Fruit fly (Drosophila melanogaster): ENCODE measurements around the gene Prestin.
A peak's percentile ranks its signal among the peaks of the same experiment; 100 is the strongest.

The Prestin gene

dm6 chr3L:17935032-17935431, 27.4 kb upstream of the Prestin start (continued):
- TF ChIP-seq oc (tag; optimal IDR thresholded peaks at IDR 0.05) (peak; percentile 75), Hmx (GFP tag; optimal IDR thresholded peaks at IDR 0.05) (no peak), Blimp-1 (GFP tag; optimal IDR thresholded peaks at IDR 0.05) (peak; percentile 96), CG9817 (tag; optimal IDR thresholded peaks at IDR 0.05) (no peak), kni (GFP tag; optimal IDR thresholded peaks at IDR 0.05) (peak; percentile 57)

dm6 chr3L:17933788-17934318, 26.2 kb upstream of the Prestin start:
- TF ChIP-seq Stat92E (GFP tag; optimal IDR thresholded peaks at IDR 0.05) (peak in 1 of 3 experiments; percentile 52), Blimp-1 (GFP tag; optimal IDR thresholded peaks at IDR 0.05) (peak; percentile 49), Six4 (GFP tag; optimal IDR thresholded peaks at IDR 0.05) (no peak), Med (GFP tag) (peak; percentile 30), CG12299 (tag; optimal IDR thresholded peaks at IDR 0.05) (no peak), Side (GFP tag; optimal IDR thresholded peaks at IDR 0.05) (no peak), CG12219 (GFP tag; optimal IDR thresholded peaks at IDR 0.05) (no peak), CG2116 (GFP tag; optimal IDR thresholded peaks at IDR 0.05) (no peak), CG34422 (GFP tag; IDR thresholded peaks at IDR 0.05) (no peak), CG11696 (GFP tag; IDR thresholded peaks at IDR 0.05) (no peak), CG30403 (GFP tag; optimal IDR thresholded peaks at IDR 0.05) (no peak), gcm2 (GFP tag; optimal IDR thresholded peaks at IDR 0.05) (no peak), CG8388 (GFP tag; optimal IDR thresholded peaks at IDR 0.05) (no peak), CG4707 (GFP tag; optimal IDR thresholded peaks at IDR 0.05) (no peak), hth (optimal IDR thresholded peaks at IDR 0.05) (no peak), CG4424 (GFP tag; optimal IDR thresholded peaks at IDR 0.05) (no peak), CG6791 (GFP tag; IDR thresholded peaks at IDR 0.05; ENCODE audit: partially characterized antibody) (0 out of 3 replicates have a peak, but pooled peaks have one; percentile 32), CG34224 (GFP tag; IDR thresholded peaks at IDR 0.05; ENCODE audit: partially characterized antibody) (no peak), CG15696 (tag; optimal IDR thresholded peaks at IDR 0.05) (no peak), Optix (GFP tag; IDR thresholded peaks at IDR 0.05) (no peak), nerfin-1 (tag; optimal IDR thresholded peaks at IDR 0.05) (no peak), Hand (GFP tag; optimal IDR thresholded peaks at IDR 0.05) (no peak), Antp (GFP tag; optimal IDR thresholded peaks at IDR 0.05) (no peak), twi (tag; optimal IDR thresholded peaks at IDR 0.05) (no peak), CG15269 (tag; optimal IDR thresholded peaks at IDR 0.05) (peak; percentile 22), fd102C (GFP tag; optimal IDR thresholded peaks at IDR 0.05) (no peak), sob (GFP tag; IDR thresholded peaks at IDR 0.05) (no peak), Ravus (GFP tag; IDR thresholded peaks at IDR 0.05) (no peak), jumu (GFP tag; optimal IDR thresholded peaks at IDR 0.05) (no peak), unc-4 (GFP tag; IDR thresholded peaks at IDR 0.05; ENCODE audit: partially characterized antibody) (no peak), E2f2 (GFP tag; IDR thresholded peaks at IDR 0.05) (no peak), CG3726 (GFP tag; IDR thresholded peaks at IDR 0.05) (no peak), CrebB (tag; optimal IDR thresholded peaks at IDR 0.05) (no peak), CG31365 (tag; optimal IDR thresholded peaks at IDR 0.05) (no peak), Gug (GFP tag; IDR thresholded peaks at IDR 0.05) (no peak), al (GFP tag; IDR thresholded peaks at IDR 0.05) (no peak), Dref (GFP tag; IDR thresholded peaks at IDR 0.05) (no peak), CG2889 (GFP tag; IDR thresholded peaks at IDR 0.05) (no peak), sens (GFP tag) (no peak), CG4854 (GFP tag; optimal IDR thresholded peaks at IDR 0.05) (no peak), pho (GFP tag; optimal IDR thresholded peaks at IDR 0.05) (no peak), CG14965 (GFP tag; optimal IDR thresholded peaks at IDR 0.05; ENCODE audit: borderline replicate concordance) (no peak), Lpt (GFP tag; optimal IDR thresholded peaks at IDR 0.05) (no peak), Fer1 (GFP tag; optimal IDR thresholded peaks at IDR 0.05) (no peak), ttk (GFP tag; IDR thresholded peaks at IDR 0.05) (no peak)
